Fruit fly (Drosophila melanogaster): ENCODE data around the gene REPTOR-BP.

DNA sequence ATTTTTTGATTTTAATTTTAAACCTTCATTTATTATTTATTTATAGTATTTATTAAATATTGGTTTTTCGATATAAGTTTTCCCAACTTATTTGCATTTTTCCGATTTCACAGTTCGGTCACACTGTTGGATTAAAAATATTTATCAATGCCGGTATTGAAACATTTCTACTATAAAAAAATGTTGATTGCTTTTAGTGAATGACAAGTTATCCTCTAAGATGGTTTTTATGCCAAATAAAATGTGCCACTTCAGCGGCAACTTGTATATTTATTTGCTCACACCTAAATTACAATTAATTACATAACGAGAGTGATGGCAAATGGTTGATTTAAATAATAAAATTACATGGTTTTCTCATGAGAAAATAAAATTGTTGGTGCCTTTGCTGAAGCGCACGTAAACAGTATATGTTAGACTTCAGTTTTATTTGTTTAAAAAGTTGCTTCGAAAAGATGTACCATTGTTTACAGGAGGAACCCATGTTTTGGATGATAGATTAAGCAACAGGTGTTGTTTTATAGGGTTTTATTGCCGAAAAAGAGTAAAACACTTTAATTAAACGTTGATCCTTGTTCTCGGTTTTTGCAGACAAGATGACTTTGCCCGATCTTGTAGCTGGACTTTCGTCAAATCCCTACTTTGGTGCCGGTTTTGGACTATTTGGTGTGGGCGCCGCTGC lies 41.2 kb upstream of the REPTOR-BP start, which contains the start of gene Bcs1:
- TF ChIP-seq Eip78C (GFP tag) (no peak), salr (GFP tag; optimal IDR thresholded peaks at IDR 0.05) (no peak), Hr39 (GFP tag; optimal IDR thresholded peaks at IDR 0.05) (no peak), CG11294 (GFP tag; IDR thresholded peaks at IDR 0.05) (no peak), Met (GFP tag; optimal IDR thresholded peaks at IDR 0.05) (no peak)
